Worm (Caenorhabditis elegans) whole organism, L4 larva: ENCODE data around the gene F25E5.9.

Experiments
- F10B5.3 ChIP-seq: sonication (generic microtip); optimal IDR thresholded peaks from 2 replicates; lab custom pipeline; 2016; ENCODE audit warnings: mild to moderate bottlenecking, missing genetic modification characterization, missing compliant biosample characterization
- T26A8.4 ChIP-seq: fragments of 200-800 bp; sonication (Bioruptor generic); IDR thresholded peaks from 2 replicates; pipeline ENCODE4 v1.3.6; 2022; ENCODE audit warnings: missing genetic modification characterization, missing compliant biosample characterization
- aha-1 ChIP-seq: fragments of 150-350 bp; peaks from one replicate; lab custom pipeline; 2014; ENCODE audit warnings: missing biosample characterization, missing genetic modification characterization
- aly-2 ChIP-seq: sonication (generic microtip); optimal IDR thresholded peaks from 2 replicates; lab custom pipeline; 2018; ENCODE audit warnings: missing biosample characterization, missing genetic modification characterization
- ceh-28 ChIP-seq: fragments of 150-350 bp; optimal IDR thresholded peaks from 2 replicates; lab custom pipeline; 2014; ENCODE audit warnings: missing biosample characterization, missing genetic modification reagents, missing genetic modification characterization
- ceh-32 ChIP-seq: sonication (generic microtip); optimal IDR thresholded peaks from 2 replicates; lab custom pipeline; 2016; ENCODE audit warnings: mild to moderate bottlenecking, missing genetic modification characterization, missing compliant biosample characterization; ENCODE audit not compliant: poor library complexity
- daf-12 ChIP-seq: fragments of 150-350 bp; optimal IDR thresholded peaks from 2 replicates; lab custom pipeline; 2014; ENCODE audit warnings: missing biosample characterization, missing genetic modification reagents, missing genetic modification characterization
- daf-16 ChIP-seq, 3 experiments: sonication (generic microtip); optimal IDR thresholded peaks; 2 replicates each; lab custom pipeline; 2016 to 2017; ENCODE audit warnings: missing genetic modification characterization in 3 of 3, missing genetic modification reagents in 3 of 3, mild to moderate bottlenecking in 2 of 3, missing compliant biosample characterization in 2 of 3, missing biosample characterization in 1 of 3, moderate library complexity in 1 of 3
- daf-19 ChIP-seq: fragments of 200-800 bp; sonication (Bioruptor generic); conservative IDR thresholded peaks from 2 replicates; pipeline ENCODE4 v1.3.6; 2022; ENCODE audit warnings: missing genetic modification characterization, missing compliant biosample characterization
- daf-8 ChIP-seq: fragments of 200-800 bp; sonication (Bioruptor generic); IDR thresholded peaks from 2 replicates; pipeline ENCODE4 v1.3.6; 2022; ENCODE audit warnings: missing genetic modification characterization, missing compliant biosample characterization
- dmd-8 ChIP-seq: fragments of 200-800 bp; sonication (Bioruptor generic); IDR thresholded peaks from 2 replicates; pipeline ENCODE4 v1.3.6; 2022; ENCODE audit warnings: missing genetic modification characterization, missing compliant biosample characterization
- duxl-1 ChIP-seq: sonication (generic microtip); optimal IDR thresholded peaks from 2 replicates; lab custom pipeline; 2016; ENCODE audit warnings: mild to moderate bottlenecking, missing genetic modification characterization, moderate library complexity, missing compliant biosample characterization; ENCODE audit not compliant: poor library complexity
- fos-1 ChIP-seq: fragments of 150-350 bp; optimal IDR thresholded peaks from 2 replicates; lab custom pipeline; 2014; ENCODE audit warnings: missing biosample characterization, missing genetic modification characterization
- hlh-11 ChIP-seq: fragments of 200-800 bp; sonication (Bioruptor generic); optimal IDR thresholded peaks from 2 replicates; lab custom pipeline; 2018; ENCODE audit warnings: mild to moderate bottlenecking, missing genetic modification characterization, missing compliant biosample characterization
- hmg-1.1 ChIP-seq: fragments of 200-800 bp; sonication (Bioruptor generic); IDR thresholded peaks from 2 replicates; pipeline ENCODE4 v1.3.6; 2022; ENCODE audit warnings: missing genetic modification reagents, missing genetic modification characterization, missing compliant biosample characterization
- jun-1 ChIP-seq: fragments of 150-350 bp; optimal IDR thresholded peaks from 2 replicates; lab custom pipeline; 2014; ENCODE audit warnings: missing biosample characterization, missing genetic modification reagents, missing genetic modification characterization
- lin-13 ChIP-seq: fragments of 150-350 bp; optimal IDR thresholded peaks from 2 replicates; lab custom pipeline; 2014; ENCODE audit warnings: missing biosample characterization, missing genetic modification reagents, missing genetic modification characterization
- lin-39 ChIP-seq: fragments of 150-350 bp; optimal IDR thresholded peaks from 2 replicates; lab custom pipeline; 2014; ENCODE audit warnings: missing biosample characterization, missing genetic modification reagents, missing genetic modification characterization
- madf-5 ChIP-seq, 2 experiments: fragments of 200-800 bp; sonication (Bioruptor generic); IDR thresholded peaks; 2 replicates each; pipeline ENCODE4 v1.3.6; 2022; ENCODE audit warnings: missing compliant biosample characterization in 2 of 2, missing genetic modification characterization in 2 of 2
- nhr-237 ChIP-seq: sonication (generic microtip); optimal IDR thresholded peaks from 2 replicates; lab custom pipeline; 2017; ENCODE audit warnings: missing biosample characterization, missing genetic modification characterization
- nhr-28 ChIP-seq: fragments of 150-350 bp; optimal IDR thresholded peaks from 2 replicates; lab custom pipeline; 2014; ENCODE audit warnings: missing biosample characterization, missing genetic modification characterization
- nhr-41 ChIP-seq: fragments of 200-800 bp; sonication (Bioruptor generic); IDR thresholded peaks from 2 replicates; pipeline ENCODE4 v1.3.6; 2022; ENCODE audit warnings: missing genetic modification reagents, missing genetic modification characterization, missing compliant biosample characterization
- nhr-48 ChIP-seq: sonication (generic microtip); optimal IDR thresholded peaks from 2 replicates; lab custom pipeline; 2016; ENCODE audit warnings: mild to moderate bottlenecking, missing genetic modification characterization, missing compliant biosample characterization
- nhr-6 ChIP-seq: fragments of 150-350 bp; optimal IDR thresholded peaks from 2 replicates; lab custom pipeline; 2014; ENCODE audit warnings: missing biosample characterization, missing genetic modification characterization
- php-3 ChIP-seq: fragments of 200-800 bp; sonication (Bioruptor generic); IDR thresholded peaks from 2 replicates; pipeline ENCODE4 v1.3.6; 2022; ENCODE audit warnings: missing genetic modification reagents, missing genetic modification characterization, missing compliant biosample characterization
- pqm-1 ChIP-seq: sonication (generic microtip); optimal IDR thresholded peaks from 2 replicates; lab custom pipeline; 2017; ENCODE audit warnings: missing biosample characterization, missing genetic modification characterization
- saeg-2 ChIP-seq: fragments of 200-800 bp; sonication (Bioruptor generic); IDR thresholded peaks from 2 replicates; pipeline ENCODE4 v1.3.6; 2022; ENCODE audit warnings: missing genetic modification reagents, missing genetic modification characterization, missing compliant biosample characterization
- sdz-12 ChIP-seq: fragments of 200-800 bp; sonication (Bioruptor generic); optimal IDR thresholded peaks from 2 replicates; lab custom pipeline; 2018; ENCODE audit warnings: mild to moderate bottlenecking, missing genetic modification characterization, missing compliant biosample characterization
- snpc-1.2 ChIP-seq: fragments of 200-800 bp; sonication (Bioruptor generic); IDR thresholded peaks from 2 replicates; pipeline ENCODE4 v1.3.6; 2022; ENCODE audit warnings: missing genetic modification reagents, missing genetic modification characterization, missing compliant biosample characterization
- tag-97 ChIP-seq: fragments of 200-800 bp; sonication (Bioruptor generic); IDR thresholded peaks from 2 replicates; pipeline ENCODE4 v1.3.6; 2022; ENCODE audit warnings: missing genetic modification characterization, missing compliant biosample characterization
- unc-62 ChIP-seq, 3 experiments: fragments of 150-350 bp in 1 of 3; sonication (generic microtip); optimal IDR thresholded peaks in 2 of 3; peaks in 1 of 3; 1 replicate in 1 of 3; 2 replicates in 2 of 3; lab custom pipeline; 2014 to 2017; ENCODE audit warnings: missing biosample characterization in 3 of 3, missing genetic modification characterization in 3 of 3, missing genetic modification reagents in 3 of 3, missing genotype in 1 of 3
- vab-7 ChIP-seq: fragments of 200-800 bp; sonication (Bioruptor generic); IDR thresholded peaks from 2 replicates; pipeline ENCODE4 v1.3.6; 2022; ENCODE audit warnings: missing genetic modification reagents, missing genetic modification characterization, missing compliant biosample characterization
- zfp-2 ChIP-seq: sonication (generic microtip); optimal IDR thresholded peaks from 2 replicates; lab custom pipeline; 2016; ENCODE audit warnings: mild to moderate bottlenecking, missing genetic modification characterization, missing compliant biosample characterization
- zip-11 ChIP-seq: fragments of 200-800 bp; sonication (Bioruptor generic); IDR thresholded peaks from 2 replicates; pipeline ENCODE4 v1.3.6; 2022; ENCODE audit warnings: missing genetic modification characterization, missing compliant biosample characterization
- ztf-7 ChIP-seq: fragments of 150-350 bp; optimal IDR thresholded peaks from 2 replicates; lab custom pipeline; 2014; ENCODE audit warnings: missing biosample characterization, missing genetic modification characterization

Gene F25E5.9

DNA sequence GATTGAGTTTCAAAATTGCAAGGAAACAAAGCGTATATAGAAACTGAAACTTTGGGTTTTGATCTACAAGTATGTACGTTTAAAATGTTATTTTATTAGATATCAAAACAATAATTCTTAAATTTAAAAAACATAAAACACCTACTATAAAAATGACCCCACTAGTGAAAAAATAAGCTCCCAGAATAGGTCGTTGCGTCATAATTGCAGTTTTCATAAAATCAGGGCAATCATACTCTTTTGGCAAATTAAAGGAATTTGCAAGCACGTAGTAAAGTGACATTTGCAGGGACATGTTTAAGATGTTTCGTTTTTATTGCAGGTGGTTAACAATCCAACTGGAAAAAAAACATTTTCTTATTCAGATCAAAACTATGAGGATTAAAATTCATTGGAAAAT lies 29.2 kb downstream of the F25E5.9 start, which contains the start of gene srt-6:
Gene srt-6, minus strand, starts transcription at position 295 of the 400 bp plus-strand sequence.
- TF ChIP-seq lin-39 (tag; lab: Kevin White, UChicago) = no peak

DNA sequence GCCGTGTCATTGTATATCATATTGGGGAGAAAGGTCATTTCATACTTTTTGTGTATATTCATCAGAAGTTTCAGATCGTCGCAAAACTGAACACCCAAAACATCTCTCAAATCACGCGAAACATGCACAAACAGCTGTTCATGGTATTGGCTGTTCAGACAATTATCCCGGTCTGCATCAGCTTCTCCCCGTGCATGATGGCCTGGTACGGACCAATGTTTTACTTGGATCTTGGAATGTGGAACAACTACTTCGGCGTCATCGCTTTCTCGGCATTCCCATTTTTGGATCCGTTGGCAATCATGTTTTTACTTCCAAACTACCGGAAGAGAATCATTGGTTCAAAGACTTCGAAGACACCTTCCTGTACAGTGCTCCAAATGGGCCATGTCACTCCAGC lies 34.2 kb downstream of the F25E5.9 start:
- TF ChIP-seq ztf-7 (tag; lab: Kevin White, UChicago) = no peak
- peak in 1 of 2 experiments; percentile 92 for TF ChIP-seq unc-62 (GFP tag; optimal IDR thresholded peaks at IDR 0.05 in 1 of 2; lab: Kevin White, UChicago)
- no peak for TF ChIP-seq unc-62 (tag; optimal IDR thresholded peaks at IDR 0.05; lab: Kevin White, UChicago)

- TF ChIP-seq lin-13 (GFP tag; lab: Kevin White, UChicago) (no peak), aha-1 (peak; percentile 32)
Measured at ce11 chrV:7402355-7402754, 35.4 kb downstream of the F25E5.9 start, which contains the start of gene srj-13. Gene srj-13 (plus strand): TSS chrV:7402655.

- TF ChIP-seq madf-5 (GFP tag; IDR thresholded peaks at IDR 0.05; lab: Robert Waterston, UW) (no peak), lin-39 (tag; lab: Kevin White, UChicago) (no peak), snpc-1.2 (GFP tag; lab: Robert Waterston, UW) (no peak), hlh-11 (tag; lab: Kevin White, UChicago) (no peak), vab-7 (no peak), aly-2 (tag; lab: Kevin White, UChicago) (no peak), nhr-41 (GFP tag; lab: Robert Waterston, UW) (no peak), daf-16 (GFP tag; optimal IDR thresholded peaks at IDR 0.05; lab: Kevin White, UChicago) (no peak), daf-16 (tag; optimal IDR thresholded peaks at IDR 0.05; lab: Kevin White, UChicago) (no peak), sdz-12 (no peak), pqm-1 (tag; lab: Kevin White, UChicago) (no peak), saeg-2 (GFP tag; lab: Robert Waterston, UW) (no peak), ceh-28 (tag; lab: Kevin White, UChicago) (no peak), nhr-48 (tag; lab: Kevin White, UChicago) (no peak), nhr-237 (tag; lab: Kevin White, UChicago) (no peak), nhr-6 (tag; lab: Kevin White, UChicago) (no peak), F10B5.3 (tag; lab: Kevin White, UChicago) (no peak)
- TF ChIP-seq, all 104 proteins: peak for 0
Measured at ce11 chrV:7400588-7400987, 37.1 kb downstream of the F25E5.9 start, which contains the start of gene srx-60. Gene srx-60 (plus strand): TSS chrV:7400888.

ce11 chrV:7400095-7400494 lies 37.6 kb downstream of the F25E5.9 start, which contains the start of gene cnc-9:
Gene cnc-9 (minus strand): TSS chrV:7400195.
- TF ChIP-seq dmd-8 (GFP tag; lab: Robert Waterston, UW) (no peak), daf-19 (no peak), zip-11 (GFP tag; lab: Robert Waterston, UW) (no peak), jun-1 (tag; lab: Kevin White, UChicago) (no peak), daf-12 (tag; lab: Kevin White, UChicago) (no peak), zfp-2 (tag; lab: Kevin White, UChicago) (no peak), nhr-41 (GFP tag; lab: Robert Waterston, UW) (no peak), ceh-32 (tag; lab: Kevin White, UChicago) (no peak), ceh-28 (tag; lab: Kevin White, UChicago) (no peak), fos-1 (tag; lab: Kevin White, UChicago) (no peak), T26A8.4 (GFP tag; lab: Robert Waterston, UW) (no peak), lin-39 (tag; lab: Kevin White, UChicago) (no peak), daf-8 (GFP tag; lab: Robert Waterston, UW) (no peak), duxl-1 (tag; lab: Kevin White, UChicago) (no peak), tag-97 (GFP tag; lab: Robert Waterston, UW) (no peak), snpc-1.2 (GFP tag; lab: Robert Waterston, UW) (no peak), nhr-28 (tag; lab: Kevin White, UChicago) (no peak), php-3 (GFP tag; lab: Robert Waterston, UW) (no peak), hmg-1.1 (GFP tag; lab: Robert Waterston, UW) (no peak)
- TF ChIP-seq, all 104 proteins: peak for 0
